Worm (Caenorhabditis elegans): ENCODE data around the gene tag-180.

ce11 chrII:11377700-11378099, 48.5 kb upstream of the tag-180 start:
- TF ChIP-seq flt-1 (GFP tag; IDR thresholded peaks at IDR 0.05) = no peak
- TF ChIP-seq ztf-29 (GFP tag; IDR thresholded peaks at IDR 0.05) = no peak
- no peak for TF ChIP-seq tab-1 (GFP tag; IDR thresholded peaks at IDR 0.05)
- no peak for TF ChIP-seq T22C8.4 (GFP tag; IDR thresholded peaks at IDR 0.05)
- TF ChIP-seq klf-2 (GFP tag; conservative IDR thresholded peaks at IDR 0.05) = no peak
- no peak for TF ChIP-seq ztf-23 (GFP tag; IDR thresholded peaks at IDR 0.05)
- no peak for TF ChIP-seq cog-1 (tag; optimal IDR thresholded peaks at IDR 0.05)
- TF ChIP-seq ref-1 (GFP tag; conservative IDR thresholded peaks at IDR 0.05) = no peak
